Worm (Caenorhabditis elegans) whole organism, young adult: Measurements from ENCODE around the gene nhr-96.
A peak's percentile ranks its signal among the peaks of the same experiment; 100 is the strongest.

ENCODE experiments used
- B0035.1 ChIP-seq: sonication (generic microtip); optimal IDR thresholded peaks from 2 replicates; lab custom pipeline; 2016; ENCODE audit warnings: missing genetic modification characterization, mild to moderate bottlenecking, missing compliant biosample characterization, missing genotype, missing genetic modification reagents
- B0336.3 ChIP-seq: fragments of 200-800 bp; sonication (Bioruptor generic); IDR thresholded peaks from 2 replicates; pipeline ENCODE4 v1.3.6; 2022; ENCODE audit warnings: missing genetic modification characterization, missing compliant biosample characterization
- F39B2.1 ChIP-seq: fragments of 200-800 bp; sonication (Bioruptor generic); IDR thresholded peaks from 2 replicates; pipeline ENCODE4 v1.3.6; 2022; ENCODE audit warnings: missing genetic modification reagents, missing genetic modification characterization, missing compliant biosample characterization
- F52B5.7 ChIP-seq: sonication (generic microtip); optimal IDR thresholded peaks from 2 replicates; lab custom pipeline; 2016; ENCODE audit warnings: mild to moderate bottlenecking, missing genetic modification characterization, missing compliant biosample characterization
- F55B11.4 ChIP-seq: sonication (generic microtip); optimal IDR thresholded peaks from 2 replicates; lab custom pipeline; 2016; ENCODE audit warnings: missing compliant biosample characterization, missing genetic modification characterization, borderline replicate concordance; ENCODE audit not compliant: insufficient read depth
- F57A8.1 ChIP-seq: fragments of 200-800 bp; sonication (Bioruptor generic); optimal IDR thresholded peaks from 2 replicates; lab custom pipeline; 2018; ENCODE audit warnings: mild to moderate bottlenecking, missing genetic modification characterization, moderate library complexity, missing compliant biosample characterization
- Y53F4B.3 ChIP-seq: fragments of 200-800 bp; sonication (Bioruptor generic); IDR thresholded peaks from 2 replicates; pipeline ENCODE4 v1.3.6; 2022; ENCODE audit warnings: missing genetic modification reagents, missing genetic modification characterization, missing compliant biosample characterization
- Y79H2A.3 ChIP-seq: fragments of 200-800 bp; sonication (Bioruptor generic); conservative IDR thresholded peaks from 2 replicates; pipeline ENCODE4 v1.3.6; 2022; ENCODE audit warnings: missing genetic modification reagents, missing genetic modification characterization, missing compliant biosample characterization
- akir-1 ChIP-seq: fragments of 200-800 bp; sonication (Bioruptor generic); optimal IDR thresholded peaks from 2 replicates; lab custom pipeline; 2018; ENCODE audit warnings: mild to moderate bottlenecking, missing genetic modification characterization, moderate library complexity, missing compliant biosample characterization
- aptf-2 ChIP-seq: fragments of 200-800 bp; sonication (Bioruptor generic); conservative IDR thresholded peaks from 2 replicates; pipeline ENCODE4 v1.3.6; 2022; ENCODE audit warnings: missing genetic modification reagents, missing genetic modification characterization, missing compliant biosample characterization
- atf-7 ChIP-seq: sonication (generic microtip); optimal IDR thresholded peaks from 2 replicates; lab custom pipeline; 2017; ENCODE audit warnings: mild to moderate bottlenecking, missing genetic modification characterization, missing compliant biosample characterization
- attf-3 ChIP-seq: fragments of 200-800 bp; sonication (Bioruptor generic); conservative IDR thresholded peaks from 2 replicates; pipeline ENCODE4 v1.3.6; 2022; ENCODE audit warnings: missing genetic modification reagents, missing genetic modification characterization, missing compliant biosample characterization
- bed-2 ChIP-seq: fragments of 200-800 bp; sonication (Bioruptor generic); IDR thresholded peaks from 2 replicates; pipeline ENCODE4 v1.3.6; 2022; ENCODE audit warnings: missing genetic modification reagents, missing genetic modification characterization, missing compliant biosample characterization
- cebp-1 ChIP-seq, 2 experiments: fragments of 200-800 bp in 1 of 2; sonication (Bioruptor generic) in 1 of 2; sonication (generic microtip) in 1 of 2; IDR thresholded peaks in 1 of 2; optimal IDR thresholded peaks in 1 of 2; 2 replicates each; pipeline versions ENCODE4 v1.3.6 to Lab custom; 2017 to 2022; ENCODE audit warnings: missing compliant biosample characterization in 2 of 2, missing genetic modification characterization in 2 of 2, mild to moderate bottlenecking in 1 of 2, missing genetic modification reagents in 1 of 2, moderate library complexity in 1 of 2
- ceh-100 ChIP-seq: fragments of 200-800 bp; sonication (Bioruptor generic); IDR thresholded peaks from 2 replicates; pipeline ENCODE4 v1.3.6; 2022; ENCODE audit warnings: missing genetic modification reagents, missing genetic modification characterization, missing compliant biosample characterization
- ceh-27 ChIP-seq: fragments of 200-800 bp; sonication (Bioruptor generic); optimal IDR thresholded peaks from 2 replicates; lab custom pipeline; 2018; ENCODE audit warnings: mild to moderate bottlenecking, missing genetic modification characterization, moderate library complexity, missing compliant biosample characterization
- ceh-58 ChIP-seq: fragments of 200-800 bp; sonication (Bioruptor generic); IDR thresholded peaks from 2 replicates; pipeline ENCODE4 v1.3.6; 2022; ENCODE audit warnings: missing genetic modification characterization, missing compliant biosample characterization
- chd-7 ChIP-seq: sonication (generic microtip); optimal IDR thresholded peaks from 2 replicates; lab custom pipeline; 2016; ENCODE audit warnings: mild to moderate bottlenecking, missing genetic modification characterization, moderate library complexity, missing compliant biosample characterization
- dpl-1 ChIP-seq: fragments of 150-350 bp; optimal IDR thresholded peaks from 2 replicates; lab custom pipeline; 2014; ENCODE audit warnings: missing biosample characterization, missing genetic modification reagents, missing genetic modification characterization
- efl-1 ChIP-seq: fragments of 150-350 bp; optimal IDR thresholded peaks from 2 replicates; lab custom pipeline; 2014; ENCODE audit warnings: missing biosample characterization, missing genetic modification reagents, missing genetic modification characterization
- egl-44 ChIP-seq: fragments of 200-800 bp; sonication (Bioruptor generic); IDR thresholded peaks from 2 replicates; pipeline ENCODE4 v1.3.6; 2022; ENCODE audit warnings: missing genetic modification reagents, missing genetic modification characterization, missing compliant biosample characterization
- fkh-3 ChIP-seq: sonication (generic microtip); optimal IDR thresholded peaks from 2 replicates; lab custom pipeline; 2016; ENCODE audit warnings: mild to moderate bottlenecking, missing genetic modification characterization, missing compliant biosample characterization
- hlh-12 ChIP-seq: sonication (generic microtip); optimal IDR thresholded peaks from 2 replicates; lab custom pipeline; 2016; ENCODE audit warnings: missing genetic modification characterization, missing compliant biosample characterization
- hmg-1.2 ChIP-seq: fragments of 200-800 bp; sonication (Bioruptor generic); IDR thresholded peaks from 2 replicates; pipeline ENCODE4 v1.3.6; 2022; ENCODE audit warnings: missing genetic modification reagents, missing genetic modification characterization, missing compliant biosample characterization
- let-607 ChIP-seq, 2 experiments: fragments of 200-800 bp in 1 of 2; sonication (Bioruptor generic) in 1 of 2; sonication (generic microtip) in 1 of 2; optimal IDR thresholded peaks; 2 replicates each; lab custom pipeline; 2016 to 2018; ENCODE audit warnings: mild to moderate bottlenecking in 2 of 2, missing compliant biosample characterization in 2 of 2, missing genetic modification characterization in 2 of 2, moderate library complexity in 2 of 2, missing genotype in 1 of 2
- lin-26 ChIP-seq: fragments of 200-800 bp; sonication (Bioruptor generic); IDR thresholded peaks from 2 replicates; pipeline ENCODE4 v1.3.6; 2022; ENCODE audit warnings: missing genetic modification reagents, missing genetic modification characterization, missing compliant biosample characterization
- lin-54 ChIP-seq: fragments of 200-800 bp; sonication (Bioruptor generic); optimal IDR thresholded peaks from 2 replicates; lab custom pipeline; 2018; ENCODE audit warnings: mild to moderate bottlenecking, missing genetic modification characterization, missing compliant biosample characterization
- lir-1 ChIP-seq: fragments of 200-800 bp; sonication (Bioruptor generic); conservative IDR thresholded peaks from 2 replicates; pipeline ENCODE4 v1.3.6; 2022; ENCODE audit warnings: missing genetic modification reagents, missing genetic modification characterization, missing compliant biosample characterization
- lsy-27 ChIP-seq: sonication (generic microtip); optimal IDR thresholded peaks from 2 replicates; lab custom pipeline; 2017; ENCODE audit warnings: missing genetic modification characterization, mild to moderate bottlenecking, missing compliant biosample characterization, antibody characterized with exemption, missing genotype, borderline replicate concordance; ENCODE audit not compliant: insufficient read depth
- madf-10 ChIP-seq: sonication (generic microtip); optimal IDR thresholded peaks from 2 replicates; lab custom pipeline; 2016; ENCODE audit warnings: mild to moderate bottlenecking, missing genetic modification characterization, missing compliant biosample characterization
- madf-6 ChIP-seq: fragments of 200-800 bp; sonication (Bioruptor generic); IDR thresholded peaks from 2 replicates; pipeline ENCODE4 v1.3.6; 2022; ENCODE audit warnings: missing genetic modification reagents, missing genetic modification characterization, missing compliant biosample characterization
- mel-28 ChIP-seq: sonication (generic microtip); optimal IDR thresholded peaks from 2 replicates; lab custom pipeline; 2016; ENCODE audit warnings: borderline replicate concordance, mild to moderate bottlenecking, missing genetic modification characterization, missing compliant biosample characterization
- mxl-1 ChIP-seq: sonication (generic microtip); optimal IDR thresholded peaks from 2 replicates; lab custom pipeline; 2016; ENCODE audit warnings: missing genetic modification characterization, missing compliant biosample characterization
- nfya-1 ChIP-seq: sonication (generic microtip); optimal IDR thresholded peaks from 2 replicates; lab custom pipeline; 2017; ENCODE audit warnings: antibody characterized with exemption, missing compliant biosample characterization, missing genetic modification characterization, borderline replicate concordance; ENCODE audit not compliant: insufficient read depth
- nfyb-1 ChIP-seq: fragments of 200-800 bp; sonication (Bioruptor generic); IDR thresholded peaks from 2 replicates; pipeline ENCODE4 v1.3.6; 2022; ENCODE audit warnings: missing genetic modification reagents, missing genetic modification characterization, missing compliant biosample characterization
- nhr-90 ChIP-seq: sonication (generic microtip); optimal IDR thresholded peaks from 2 replicates; lab custom pipeline; 2016; ENCODE audit warnings: missing genotype, mild to moderate bottlenecking, missing genetic modification characterization, missing compliant biosample characterization
- pha-4 ChIP-seq: fragments of 150-350 bp; sonication (generic microtip); optimal IDR thresholded peaks from 2 replicates; lab custom pipeline; 2014; ENCODE audit warnings: missing biosample characterization, missing genetic modification reagents, missing genetic modification characterization
- rec-8 ChIP-seq, 2 experiments: sonication (generic microtip); optimal IDR thresholded peaks; 2 replicates each; lab custom pipeline; 2016; ENCODE audit warnings: mild to moderate bottlenecking in 2 of 2, missing genetic modification characterization in 2 of 2, missing genetic modification reagents in 2 of 2, missing genotype in 2 of 2, missing biosample characterization in 1 of 2, missing compliant biosample characterization in 1 of 2, moderate library complexity in 1 of 2
- sdz-38 ChIP-seq: sonication (generic microtip); optimal IDR thresholded peaks from 2 replicates; lab custom pipeline; 2016; ENCODE audit warnings: missing genotype, missing genetic modification characterization, missing compliant biosample characterization
- sea-2 ChIP-seq: fragments of 200-800 bp; sonication (Bioruptor generic); IDR thresholded peaks from 2 replicates; pipeline ENCODE4 v1.3.6; 2022; ENCODE audit warnings: missing genetic modification characterization, missing compliant biosample characterization
- somi-1 ChIP-seq: fragments of 200-800 bp; sonication (Bioruptor generic); optimal IDR thresholded peaks from 2 replicates; lab custom pipeline; 2018; ENCODE audit warnings: mild to moderate bottlenecking, missing genetic modification characterization, missing compliant biosample characterization
- tbp1 ChIP-seq: fragments of 200-800 bp; sonication (Bioruptor generic); optimal IDR thresholded peaks from 2 replicates; lab custom pipeline; 2018; ENCODE audit warnings: mild to moderate bottlenecking, missing genetic modification characterization, missing compliant biosample characterization
- tbx-9 ChIP-seq: sonication (generic microtip); optimal IDR thresholded peaks from 2 replicates; lab custom pipeline; 2016; ENCODE audit warnings: borderline replicate concordance, missing genetic modification characterization, inconsistent platforms, missing compliant biosample characterization
- unc-130 ChIP-seq: sonication (generic microtip); optimal IDR thresholded peaks from 2 replicates; lab custom pipeline; 2016; ENCODE audit warnings: missing genetic modification reagents, missing genetic modification characterization, missing compliant biosample characterization
- zfh-2 ChIP-seq: fragments of 200-800 bp; sonication (Bioruptor generic); conservative IDR thresholded peaks from 2 replicates; pipeline ENCODE4 v1.3.6; 2022; ENCODE audit warnings: missing genetic modification reagents, missing genetic modification characterization, missing compliant biosample characterization
- ztf-25 ChIP-seq: fragments of 200-800 bp; sonication (Bioruptor generic); IDR thresholded peaks from 2 replicates; pipeline ENCODE4 v1.3.6; 2022; ENCODE audit warnings: missing genetic modification reagents, missing genetic modification characterization, missing compliant biosample characterization
- ztf-26 ChIP-seq: sonication (generic microtip); optimal IDR thresholded peaks from 2 replicates; lab custom pipeline; 2017; ENCODE audit warnings: missing genetic modification characterization, missing compliant biosample characterization

Gene nhr-96

DNA sequence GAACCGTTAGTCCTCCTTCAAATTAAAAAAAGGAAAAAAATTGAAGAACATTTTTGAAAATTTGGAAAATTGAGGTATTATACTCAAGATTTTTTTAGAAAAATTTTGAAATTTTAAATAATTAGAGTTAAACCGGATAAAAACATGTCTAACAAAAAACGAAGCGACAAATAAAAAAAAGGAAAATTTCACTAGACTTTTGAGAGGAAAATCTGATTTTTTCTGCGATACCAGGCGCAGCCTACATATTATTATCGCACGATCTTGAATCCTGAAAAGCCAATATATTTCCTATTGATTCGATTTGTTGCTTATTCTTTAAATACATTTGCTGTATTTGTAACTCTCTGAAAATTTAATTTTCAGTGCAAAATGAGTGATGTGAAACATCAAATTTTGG is 17.9 kb upstream of the nhr-96 start, which contains the start of gene nstp-8:
Gene nstp-8, plus strand, starts transcription at position 301 of the 400 bp plus-strand sequence.
- TF ChIP-seq pha-4 (no peak), ceh-100 (no peak), akir-1 (no peak), F57A8.1 (GFP tag; lab: Kevin White, UChicago) (no peak), madf-10 (tag; lab: Kevin White, UChicago) (no peak), somi-1 (GFP tag; lab: Kevin White, UChicago) (no peak), nfya-1 (tag; lab: Kevin White, UChicago) (no peak), tbx-9 (no peak), madf-6 (no peak), bed-2 (no peak), Y79H2A.3 (GFP tag; lab: Robert Waterston, UW) (no peak), hmg-1.2 (GFP tag; lab: Robert Waterston, UW) (no peak), sdz-38 (tag; lab: Kevin White, UChicago) (no peak), B0035.1 (no peak), chd-7 (tag; lab: Kevin White, UChicago) (no peak), fkh-3 (tag; lab: Kevin White, UChicago) (no peak), tbp1 (GFP tag; lab: Kevin White, UChicago) (no peak), hlh-12 (tag; lab: Kevin White, UChicago) (no peak), ztf-26 (tag; lab: Kevin White, UChicago) (no peak)

DNA sequence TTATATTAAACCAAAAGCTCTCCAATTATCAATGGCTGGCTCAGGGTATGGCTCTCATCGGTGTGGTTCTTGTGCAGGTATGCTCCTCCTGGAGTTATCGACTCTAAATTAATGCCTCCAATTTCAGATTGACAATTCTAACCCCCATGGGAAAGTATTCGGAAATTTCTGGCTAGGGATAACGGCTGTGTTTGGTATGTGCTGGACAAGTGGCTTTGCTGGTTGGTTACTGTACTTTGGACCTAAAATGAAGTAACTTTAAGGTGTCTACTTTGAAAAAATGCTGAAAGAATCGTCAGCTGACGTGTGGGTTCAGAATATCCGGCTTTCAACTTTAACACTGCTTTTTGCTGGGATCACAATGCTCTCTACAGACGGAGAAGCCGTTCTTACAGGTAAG is 16.4 kb upstream of the nhr-96 start:
- TF ChIP-seq fkh-3 (tag; lab: Kevin White, UChicago) (no peak), dpl-1 (GFP tag; lab: Kevin White, UChicago) (no peak), B0336.3 (no peak), egl-44 (no peak), mel-28 (no peak), nfyb-1 (GFP tag; lab: Robert Waterston, UW) (no peak), efl-1 (GFP tag; lab: Kevin White, UChicago) (no peak), bed-2 (no peak), aptf-2 (no peak), ceh-27 (GFP tag; lab: Kevin White, UChicago) (no peak)

DNA sequence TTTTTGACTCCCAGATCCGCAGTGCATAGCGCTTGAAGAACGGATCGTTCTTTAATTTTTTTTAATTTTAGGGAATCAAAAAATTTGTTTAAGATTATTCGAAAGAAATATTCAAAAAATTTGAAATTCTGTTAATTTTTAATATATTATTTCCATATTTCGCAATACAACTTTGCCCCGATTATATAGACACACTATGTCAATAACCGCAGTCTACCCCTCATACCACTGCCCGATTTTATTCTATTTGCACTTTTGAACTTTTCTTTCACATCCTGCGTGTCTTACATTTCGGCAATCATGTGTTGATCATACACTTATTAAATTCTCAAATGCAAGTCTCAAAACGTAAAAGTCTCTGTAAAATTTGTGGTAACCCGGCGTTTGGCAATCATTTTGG is 14.5 kb upstream of the nhr-96 start, which contains the start of gene nhr-56:
Gene nhr-56, plus strand, starts transcription at position 202 of the 400 bp plus-strand sequence.
- TF ChIP-seq Y53F4B.3 (GFP tag; lab: Robert Waterston, UW) (no peak), mxl-1 (tag; lab: Kevin White, UChicago) (no peak), ztf-25 (GFP tag; lab: Robert Waterston, UW) (no peak), unc-130 (no peak), nhr-90 (no peak), cebp-1 (GFP tag; IDR thresholded peaks at IDR 0.05; lab: Robert Waterston, UW) (peak; percentile 94), cebp-1 (tag; optimal IDR thresholded peaks at IDR 0.05; lab: Kevin White, UChicago) (peak; percentile 98), lin-26 (GFP tag; lab: Robert Waterston, UW) (no peak), F39B2.1 (no peak), lsy-27 (tag; lab: Kevin White, UChicago) (no peak), atf-7 (no peak), attf-3 (GFP tag; lab: Robert Waterston, UW) (no peak), F55B11.4 (tag; lab: Kevin White, UChicago) (no peak), rec-8 (tag; optimal IDR thresholded peaks at IDR 0.05; lab: Kevin White, UChicago) (no peak), let-607 (tag; optimal IDR thresholded peaks at IDR 0.05; lab: Kevin White, UChicago) (no peak), nfya-1 (tag; lab: Kevin White, UChicago) (no peak), ceh-27 (GFP tag; lab: Kevin White, UChicago) (peak; percentile 17), sea-2 (GFP tag; lab: Robert Waterston, UW) (no peak), lir-1 (GFP tag; lab: Robert Waterston, UW) (no peak), zfh-2 (GFP tag; lab: Robert Waterston, UW) (no peak), F52B5.7 (tag; lab: Kevin White, UChicago) (no peak), lin-54 (no peak), ceh-58 (no peak)
